Worm (Caenorhabditis elegans) whole organism, L1 larva: ENCODE measurements around the gene bicd-1.
"Not testable (repeated sequence)": the region's sequence is repeated elsewhere in the genome, so short reads cannot be mapped to it uniquely, and the experiment has no call there.

ENCODE experiments used
- grh-1 ChIP-seq: fragments of 200-800 bp; sonication (Bioruptor generic); IDR thresholded peaks from 2 replicates; pipeline ENCODE4 v1.3.6; 2022; ENCODE audit warnings: missing genetic modification reagents, missing genetic modification characterization, missing compliant biosample characterization
- isw-1 ChIP-seq: fragments of 200-800 bp; sonication (Bioruptor generic); IDR thresholded peaks from 2 replicates; pipeline ENCODE4 v1.3.6; 2022; ENCODE audit warnings: missing genetic modification characterization, missing compliant biosample characterization
- sox-4 ChIP-seq: sonication (generic microtip); optimal IDR thresholded peaks from 2 replicates; lab custom pipeline; 2016; ENCODE audit warnings: missing genetic modification characterization, missing compliant biosample characterization
- unc-30 ChIP-seq: sonication (generic microtip); optimal IDR thresholded peaks from 2 replicates; lab custom pipeline; 2017; ENCODE audit warnings: missing biosample characterization, missing genetic modification characterization

- not testable (repeated sequence) for TF ChIP-seq isw-1 (GFP tag; lab: Robert Waterston, UW); grh-1 (GFP tag; lab: Robert Waterston, UW); unc-30 (tag; lab: Kevin White, UChicago); sox-4 (tag; lab: Kevin White, UChicago)
These were observed 26.6 kb upstream of the bicd-1 start, which contains the start of gene nspb-5 for ce11 chrIV:6598740-6599139.
